Fruit fly (Drosophila melanogaster) whole organism, embryonic: Measurements from ENCODE around the gene Rift.

ENCODE experiments used
- Blimp-1 ChIP-seq: fragments of 200-800 bp; sonication (Bioruptor generic); optimal IDR thresholded peaks from 3 replicates; lab custom pipeline; 2018; ENCODE audit warnings: missing biosample characterization, missing genetic modification characterization, mild to moderate bottlenecking, moderate library complexity, missing genetic modification reagents
- CG1832 ChIP-seq: fragments of 200-800 bp; sonication (Bioruptor generic); optimal IDR thresholded peaks from 2 replicates; lab custom pipeline; 2017; ENCODE audit warnings: missing biosample characterization, mild to moderate bottlenecking, missing genetic modification characterization, inconsistent platforms
- CG32767 ChIP-seq: fragments of 200-800 bp; sonication (Bioruptor generic); IDR thresholded peaks from 2 replicates; pipeline ENCODE4 v1.3.6; 2022; ENCODE audit warnings: missing biosample characterization, missing genetic modification characterization
- Gug ChIP-seq: fragments of 200-800 bp; sonication (Bioruptor generic); IDR thresholded peaks from 4 replicates; pipeline ENCODE4 v1.3.6; 2022; ENCODE audit warnings: missing biosample characterization, missing genetic modification characterization
- Hr3 ChIP-seq: fragments of 200-800 bp; sonication (Bioruptor generic); optimal IDR thresholded peaks from 3 replicates; lab custom pipeline; 2016; ENCODE audit warnings: missing biosample characterization, missing genetic modification characterization
- Nf-YC ChIP-seq: fragments of 200-800 bp; optimal IDR thresholded peaks from 3 replicates; lab custom pipeline; 2019; ENCODE audit warnings: missing biosample characterization, mild to moderate bottlenecking, missing genetic modification characterization, moderate library complexity
- caup ChIP-seq: fragments of 200-800 bp; sonication (Bioruptor generic); optimal IDR thresholded peaks from 3 replicates; lab custom pipeline; 2017; ENCODE audit warnings: missing biosample characterization, mild to moderate bottlenecking, missing genetic modification characterization, moderate library complexity; ENCODE audit not compliant: severe bottlenecking
- chinmo ChIP-seq: fragments of 200-800 bp; sonication (Bioruptor generic); IDR thresholded peaks from 4 replicates; pipeline ENCODE4 v1.3.6; 2022; ENCODE audit warnings: missing biosample characterization, missing genetic modification characterization; ENCODE audit not compliant: partially characterized antibody
- dm ChIP-seq: fragments of 200-800 bp; sonication (Bioruptor generic); optimal IDR thresholded peaks from 3 replicates; lab custom pipeline; 2016; ENCODE audit warnings: missing biosample characterization, missing genetic modification characterization
- eyg ChIP-seq: fragments of 200-800 bp; sonication (Bioruptor generic); optimal IDR thresholded peaks from 3 replicates; lab custom pipeline; 2016; ENCODE audit warnings: missing biosample characterization, missing genetic modification characterization
- nerfin-2 ChIP-seq: fragments of 200-800 bp; sonication (Bioruptor generic); IDR thresholded peaks from 2 replicates; pipeline ENCODE4 v1.3.6; 2022; ENCODE audit warnings: missing biosample characterization, missing genetic modification characterization; ENCODE audit not compliant: partially characterized antibody
- ro ChIP-seq: fragments of 200-800 bp; sonication (Bioruptor generic); IDR thresholded peaks from 2 replicates; pipeline ENCODE4 v1.3.6; 2022; ENCODE audit warnings: missing biosample characterization, missing genetic modification characterization
- sd ChIP-seq: fragments of 200-800 bp; sonication (Bioruptor generic); optimal IDR thresholded peaks from 3 replicates; lab custom pipeline; 2018; ENCODE audit warnings: missing biosample characterization, mild to moderate bottlenecking, missing genetic modification characterization, moderate library complexity

dm6 chr3R:31764672-31765071 is 45.3 kb downstream of the Rift start, which contains the start of gene CG2150:
- TF ChIP-seq nerfin-2 (GFP tag; lab: Robert Waterston, UW) (no peak), CG1832 (no peak), caup (GFP tag; lab: Kevin White, UChicago) (no peak), Blimp-1 (GFP tag; lab: Kevin White, UChicago) (no peak), dm (GFP tag; lab: Kevin White, UChicago) (no peak), Gug (GFP tag; lab: Robert Waterston, UW) (no peak), Nf-YC (tag; lab: Kevin White, UChicago) (no peak), CG32767 (GFP tag; lab: Robert Waterston, UW) (no peak), sd (tag; lab: Kevin White, UChicago) (no peak), ro (GFP tag; lab: Robert Waterston, UW) (no peak), chinmo (no peak), Hr3 (GFP tag; lab: Kevin White, UChicago) (no peak), eyg (GFP tag; lab: Kevin White, UChicago) (no peak)
